Fruit fly (Drosophila melanogaster): ENCODE data around the gene CG43098.
A peak's percentile ranks its signal among the peaks of the same experiment; 100 is the strongest.

CG43098 gene

dm6 chr3L:3632500-3633183, 26.2 kb upstream of the CG43098 start (continued):
- TF ChIP-seq CG11695 (GFP tag; IDR thresholded peaks at IDR 0.05) (peak; percentile 89), az2 (GFP tag; optimal IDR thresholded peaks at IDR 0.05) (peak; percentile 84), CG16779 (GFP tag; IDR thresholded peaks at IDR 0.05) (no peak), zen2 (GFP tag; IDR thresholded peaks at IDR 0.05; ENCODE audit: partially characterized antibody) (peak; percentile 35; the same call in 1 of the 3 replicates), CG12219 (GFP tag; optimal IDR thresholded peaks at IDR 0.05) (peak; percentile 66), Mrtf (GFP tag; IDR thresholded peaks at IDR 0.05) (peak; percentile 85), CG9727 (GFP tag; optimal IDR thresholded peaks at IDR 0.05) (peak; percentile 89), CG13424 (tag; optimal IDR thresholded peaks at IDR 0.05) (peak; percentile 90), Vsx1 (GFP tag; optimal IDR thresholded peaks at IDR 0.05) (peak; percentile 59), hkb (optimal IDR thresholded peaks at IDR 0.05) (no peak), hkb (GFP tag; IDR thresholded peaks at IDR 0.05) (peak; percentile 91), gcm2 (GFP tag; optimal IDR thresholded peaks at IDR 0.05) (no peak), fd102C (GFP tag; optimal IDR thresholded peaks at IDR 0.05) (no peak), CG12299 (tag; optimal IDR thresholded peaks at IDR 0.05) (peak; percentile 62), Dad (GFP tag; optimal IDR thresholded peaks at IDR 0.05) (no peak), Atf-2 (GFP tag; optimal IDR thresholded peaks at IDR 0.05) (no peak), tin (GFP tag; optimal IDR thresholded peaks at IDR 0.05) (peak; percentile 72), mam (GFP tag; optimal IDR thresholded peaks at IDR 0.05) (peak; percentile 52), CG10431 (GFP tag; optimal IDR thresholded peaks at IDR 0.05) (peak; percentile 30), CG6654 (GFP tag; optimal IDR thresholded peaks at IDR 0.05) (peak; percentile 52), Dbx (GFP tag; IDR thresholded peaks at IDR 0.05) (peak; percentile 90; the same call in 2 of the 3 replicates), Ravus (GFP tag; IDR thresholded peaks at IDR 0.05) (peak; percentile 65), CG9437 (GFP tag; optimal IDR thresholded peaks at IDR 0.05) (peak; percentile 71), Oaz (GFP tag; IDR thresholded peaks at IDR 0.05) (peak; percentile 88), Pdp1 (GFP tag; optimal IDR thresholded peaks at IDR 0.05) (peak in 1 of 2 experiments; percentile 32), Deaf1 (tag; optimal IDR thresholded peaks at IDR 0.05) (peak; percentile 44), gem (tag; optimal IDR thresholded peaks at IDR 0.05) (peak; percentile 89), CG32767 (GFP tag; IDR thresholded peaks at IDR 0.05) (peak; percentile 85), CG13775 (GFP tag; optimal IDR thresholded peaks at IDR 0.05) (peak; percentile 86), gsb-n (tag; optimal IDR thresholded peaks at IDR 0.05) (peak; percentile 48), Atf6 (GFP tag; IDR thresholded peaks at IDR 0.05) (peak; percentile 93), cas (GFP tag; IDR thresholded peaks at IDR 0.05) (peak; percentile 67), Med (GFP tag) (peak; percentile 9), phol (tag; optimal IDR thresholded peaks at IDR 0.05) (peak; percentile 71), ssp (GFP tag; IDR thresholded peaks at IDR 0.05) (peak; percentile 79), CG12659 (GFP tag; optimal IDR thresholded peaks at IDR 0.05) (peak; percentile 91), Xbp1 (GFP tag; optimal IDR thresholded peaks at IDR 0.05) (peak; percentile 89), Nf-YB (GFP tag; optimal IDR thresholded peaks at IDR 0.05) (peak; percentile 95), Sin3A (optimal IDR thresholded peaks at IDR 0.05) (no peak), lilli (GFP tag; optimal IDR thresholded peaks at IDR 0.05) (peak; percentile 15), CkIIα-i1 (GFP tag; IDR thresholded peaks at IDR 0.05) (peak; percentile 61; the same call in 1 of the 2 replicates), wor (GFP tag; IDR thresholded peaks at IDR 0.05) (peak; percentile 82), CG2875 (GFP tag; optimal IDR thresholded peaks at IDR 0.05) (peak; percentile 54), bbx (GFP tag; IDR thresholded peaks at IDR 0.05; ENCODE audit: partially characterized antibody) (no peak), Hr3 (GFP tag; optimal IDR thresholded peaks at IDR 0.05) (peak; percentile 90), CG7271 (tag; optimal IDR thresholded peaks at IDR 0.05) (no peak), Doc2 (GFP tag; IDR thresholded peaks at IDR 0.05) (peak; percentile 66; the same call in 1 of the 2 replicates), croc (GFP tag; conservative IDR thresholded peaks at IDR 0.05) (peak; percentile 74), slou (GFP tag; optimal IDR thresholded peaks at IDR 0.05) (peak; percentile 80), Nf-YA (GFP tag; IDR thresholded peaks at IDR 0.05) (peak; percentile 49; the same call in 1 of the 2 replicates), Hr39 (optimal IDR thresholded peaks at IDR 0.05) (no peak)

Measured in whole organism, embryonic.